Worm (Caenorhabditis elegans) whole organism, late embryonic: ENCODE results near the gene K10D11.5.
A peak's percentile ranks its signal among the peaks of the same experiment; 100 is the strongest.

Experiments used
- Y22D7AL.16 ChIP-seq: sonication (generic microtip); optimal IDR thresholded peaks from 2 replicates; lab custom pipeline; 2016; ENCODE audit warnings: missing genetic modification characterization, missing compliant biosample characterization
- ama-1 ChIP-seq: fragments of 150-350 bp; optimal IDR thresholded peaks from 2 replicates; lab custom pipeline; 2014
- ceh-14 ChIP-seq: sonication (generic microtip); optimal IDR thresholded peaks from 2 replicates; lab custom pipeline; 2016; ENCODE audit warnings: missing genotype, missing genetic modification characterization, missing compliant biosample characterization
- ceh-34 ChIP-seq: sonication (generic microtip); optimal IDR thresholded peaks from 2 replicates; lab custom pipeline; 2016; ENCODE audit warnings: mild to moderate bottlenecking, missing genetic modification characterization, missing compliant biosample characterization
- ceh-45 ChIP-seq: fragments of 200-800 bp; sonication (Bioruptor generic); IDR thresholded peaks from 2 replicates; pipeline ENCODE4 v1.3.6; 2022; ENCODE audit warnings: missing genetic modification reagents, missing genetic modification characterization, missing compliant biosample characterization
- che-1 ChIP-seq: sonication (generic microtip); optimal IDR thresholded peaks from 2 replicates; lab custom pipeline; 2016; ENCODE audit warnings: mild to moderate bottlenecking, missing genetic modification characterization, missing compliant biosample characterization
- elt-2 ChIP-seq: sonication (generic microtip); optimal IDR thresholded peaks from 2 replicates; lab custom pipeline; 2016; ENCODE audit warnings: missing genetic modification reagents, missing genetic modification characterization, missing compliant biosample characterization
- elt-4 ChIP-seq: sonication (generic microtip); optimal IDR thresholded peaks from 2 replicates; lab custom pipeline; 2016; ENCODE audit warnings: missing genetic modification characterization, missing compliant biosample characterization
- eyg-1 ChIP-seq: sonication (generic microtip); optimal IDR thresholded peaks from 2 replicates; lab custom pipeline; 2016; ENCODE audit warnings: missing genotype, missing genetic modification characterization, missing compliant biosample characterization
- fkh-10 ChIP-seq: fragments of 150-350 bp; optimal IDR thresholded peaks from 2 replicates; lab custom pipeline; 2014; ENCODE audit warnings: missing biosample characterization, missing genetic modification reagents, missing genetic modification characterization
- fkh-6 ChIP-seq: sonication (generic microtip); optimal IDR thresholded peaks from 2 replicates; lab custom pipeline; 2016; ENCODE audit warnings: missing genetic modification characterization, missing compliant biosample characterization
- hlh-13 ChIP-seq: fragments of 200-800 bp; sonication (Bioruptor generic); optimal IDR thresholded peaks from 2 replicates; lab custom pipeline; 2018; ENCODE audit warnings: mild to moderate bottlenecking, missing genetic modification characterization, missing compliant biosample characterization
- hlh-30 ChIP-seq: sonication (generic microtip); optimal IDR thresholded peaks from 2 replicates; lab custom pipeline; 2017; ENCODE audit warnings: antibody characterized with exemption, missing genetic modification characterization, missing compliant biosample characterization; ENCODE audit not compliant: insufficient read depth
- lim-6 ChIP-seq: sonication (generic microtip); optimal IDR thresholded peaks from 2 replicates; lab custom pipeline; 2016; ENCODE audit warnings: missing genetic modification characterization, missing compliant biosample characterization
- madf-2 ChIP-seq: sonication (generic microtip); optimal IDR thresholded peaks from 2 replicates; lab custom pipeline; 2017; ENCODE audit warnings: missing genetic modification characterization, missing compliant biosample characterization
- nhr-11 ChIP-seq: fragments of 150-350 bp; optimal IDR thresholded peaks from 2 replicates; lab custom pipeline; 2014; ENCODE audit warnings: missing biosample characterization, missing genetic modification characterization
- odd-2 ChIP-seq: sonication (generic microtip); optimal IDR thresholded peaks from 2 replicates; lab custom pipeline; 2017; ENCODE audit warnings: antibody characterized with exemption, mild to moderate bottlenecking, missing genetic modification characterization, missing compliant biosample characterization
- pag-3 ChIP-seq: sonication (generic microtip); optimal IDR thresholded peaks from 2 replicates; lab custom pipeline; 2016; ENCODE audit warnings: missing compliant biosample characterization, missing genetic modification characterization, borderline replicate concordance
- pat-9 ChIP-seq: fragments of 200-800 bp; sonication (Bioruptor generic); optimal IDR thresholded peaks from 2 replicates; lab custom pipeline; 2018; ENCODE audit warnings: mild to moderate bottlenecking, missing genetic modification characterization, moderate library complexity, missing compliant biosample characterization
- pax-1 ChIP-seq: fragments of 150-350 bp; optimal IDR thresholded peaks from 2 replicates; lab custom pipeline; 2014; ENCODE audit warnings: missing biosample characterization, missing genetic modification characterization
- pha-2 ChIP-seq: sonication (generic microtip); optimal IDR thresholded peaks from 2 replicates; lab custom pipeline; 2017; ENCODE audit warnings: mild to moderate bottlenecking, missing genetic modification characterization, missing compliant biosample characterization
- ref-2 ChIP-seq: sonication (generic microtip); optimal IDR thresholded peaks from 2 replicates; lab custom pipeline; 2016; ENCODE audit warnings: missing genetic modification characterization, missing compliant biosample characterization
- sdc-2 ChIP-seq: sonication (generic microtip); optimal IDR thresholded peaks from 2 replicates; lab custom pipeline; 2016; ENCODE audit warnings: missing genotype, missing genetic modification characterization, missing compliant biosample characterization
- sox-2 ChIP-seq: fragments of 200-800 bp; sonication (Bioruptor generic); IDR thresholded peaks from 2 replicates; pipeline ENCODE4 v1.3.6; 2022; ENCODE audit warnings: missing genetic modification reagents, missing genetic modification characterization, missing compliant biosample characterization
- sox-4 ChIP-seq: sonication (generic microtip); optimal IDR thresholded peaks from 2 replicates; lab custom pipeline; 2017; ENCODE audit warnings: mild to moderate bottlenecking, missing genetic modification characterization, inconsistent platforms, missing compliant biosample characterization
- syd-9 ChIP-seq: sonication (generic microtip); optimal IDR thresholded peaks from 2 replicates; lab custom pipeline; 2016; ENCODE audit warnings: mild to moderate bottlenecking, missing genetic modification characterization, moderate library complexity, missing compliant biosample characterization
- tbx-7 ChIP-seq: sonication (generic microtip); optimal IDR thresholded peaks from 2 replicates; lab custom pipeline; 2016; ENCODE audit warnings: missing genotype, missing genetic modification characterization, missing compliant biosample characterization
- ttx-3 ChIP-seq: sonication (generic microtip); optimal IDR thresholded peaks from 2 replicates; lab custom pipeline; 2016; ENCODE audit warnings: missing genetic modification reagents, missing genetic modification characterization, missing compliant biosample characterization
- unc-3 ChIP-seq, 2 experiments: fragments of 200-800 bp in 1 of 2; sonication (Bioruptor generic) in 1 of 2; sonication (generic microtip) in 1 of 2; conservative IDR thresholded peaks in 1 of 2; optimal IDR thresholded peaks in 1 of 2; 2 replicates each; pipeline versions ENCODE4 v1.3.6 to Lab custom; 2016 to 2022; ENCODE audit warnings: missing compliant biosample characterization in 2 of 2, missing genetic modification characterization in 2 of 2, missing genetic modification reagents in 1 of 2
- unc-42 ChIP-seq: sonication (generic microtip); optimal IDR thresholded peaks from 2 replicates; lab custom pipeline; 2016; ENCODE audit warnings: missing genotype, missing genetic modification characterization, missing compliant biosample characterization
- unc-55 ChIP-seq: sonication (generic microtip); optimal IDR thresholded peaks from 2 replicates; lab custom pipeline; 2017; ENCODE audit warnings: missing biosample characterization, missing genetic modification reagents, missing genetic modification characterization

The K10D11.5 gene

DNA sequence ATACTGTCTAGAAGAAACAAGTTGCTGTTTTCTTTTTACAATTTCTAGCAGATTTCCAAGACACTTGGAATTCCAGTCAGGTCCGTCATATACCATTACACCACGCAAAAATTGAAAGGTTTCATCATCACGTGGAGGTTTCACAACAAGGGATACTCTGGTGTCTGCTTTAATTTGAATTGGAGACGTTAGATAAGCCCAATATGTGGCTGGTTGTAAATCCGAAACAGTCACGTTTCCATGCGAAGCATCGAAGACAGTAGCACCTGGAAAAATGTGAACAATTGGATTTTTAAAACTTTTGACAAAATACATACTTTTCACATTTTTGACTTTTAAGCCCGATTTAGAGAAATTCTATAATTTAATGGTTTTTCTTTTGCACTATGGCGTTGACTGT, 1.0 kb downstream of the K10D11.5 start:
- TF ChIP-seq ceh-45 (GFP tag; lab: Robert Waterston, UW) (no peak), unc-3 (GFP tag; conservative IDR thresholded peaks at IDR 0.05; lab: Robert Waterston, UW) (no peak), unc-3 (tag; optimal IDR thresholded peaks at IDR 0.05; lab: Kevin White, UChicago) (no peak), ttx-3 (tag; lab: Kevin White, UChicago) (no peak), sdc-2 (no peak)

ce11 chrIV:12989355-12989754, 2.3 kb downstream of the K10D11.5 start, which contains the start of gene K10D11.6:
Gene K10D11.6, minus strand, starts transcription at chrIV:12989455.
- no peak for TF ChIP-seq hlh-30 (tag; lab: Kevin White, UChicago)
- TF ChIP-seq Y22D7AL.16 (tag; lab: Kevin White, UChicago): no peak
- no peak for TF ChIP-seq pha-2
- TF ChIP-seq sox-2 (GFP tag; lab: Robert Waterston, UW): no peak
- TF ChIP-seq fkh-6 (tag; lab: Kevin White, UChicago): no peak
- TF ChIP-seq eyg-1 (tag; lab: Kevin White, UChicago): no peak
- TF ChIP-seq ama-1 (lab: Kevin White, UChicago): no peak
- TF ChIP-seq tbx-7: no peak
- TF ChIP-seq elt-2 (tag; lab: Kevin White, UChicago): no peak
- TF ChIP-seq, all 69 proteins: peak for 0

DNA sequence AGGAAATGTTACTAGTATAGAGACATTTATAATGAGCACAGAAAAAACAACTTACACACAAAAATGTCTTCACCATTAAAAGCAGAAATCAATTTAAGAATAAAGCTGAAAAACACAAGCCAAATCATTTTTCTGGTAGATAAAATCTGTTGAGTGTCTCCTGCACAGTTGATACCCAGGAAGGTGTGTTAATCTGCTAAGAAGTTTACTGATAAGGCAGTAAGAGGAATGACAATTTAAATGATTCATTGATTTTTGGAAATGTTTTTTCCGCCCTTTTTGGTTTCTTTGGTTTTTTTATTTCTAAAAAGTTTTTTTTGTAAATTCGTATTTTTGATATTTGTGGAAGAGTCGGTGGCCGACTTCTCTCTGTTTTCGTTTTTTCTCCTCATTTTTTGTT, 5.7 kb downstream of the K10D11.5 start, which contains the start of gene K10D11.3:
K10D11.3 (minus strand) TSS at position 174 of the 400 bp plus-strand sequence.
- TF ChIP-seq elt-2 (tag; lab: Kevin White, UChicago) (peak; percentile 7), elt-4 (tag; lab: Kevin White, UChicago) (no peak)

DNA sequence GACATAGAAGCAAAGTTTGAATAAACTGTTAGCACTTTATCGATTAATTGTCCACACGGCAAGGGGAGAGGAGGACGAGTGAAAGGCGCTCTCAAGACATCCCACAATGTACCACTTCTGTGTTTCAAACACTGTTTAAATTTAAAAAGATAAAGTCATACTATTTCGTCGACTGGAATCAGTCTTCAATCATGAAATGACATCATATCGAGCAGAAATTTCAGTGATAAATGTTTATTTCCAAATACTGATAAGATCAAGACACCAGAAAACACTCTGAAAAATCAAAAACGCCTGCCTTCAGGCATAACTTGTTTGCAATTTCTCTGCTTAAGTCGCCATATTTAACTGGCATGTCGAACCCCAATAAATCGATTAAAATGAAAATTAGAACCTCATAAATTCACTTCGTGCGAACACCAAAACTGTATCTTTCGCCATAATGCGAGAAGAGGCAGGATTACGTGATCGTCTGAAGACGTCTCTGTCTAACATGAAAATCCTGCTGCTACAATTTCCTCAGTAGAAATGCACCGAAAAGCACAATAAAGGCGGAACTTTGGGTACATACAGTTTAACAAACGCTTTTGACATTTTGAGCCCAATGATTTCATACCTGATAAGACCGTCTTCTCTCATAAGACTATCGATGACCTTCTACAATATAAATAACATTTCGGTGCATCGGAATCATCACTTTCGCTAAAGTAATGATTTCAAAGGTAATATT, 13.2 kb downstream of the K10D11.5 start, which contains the start of gene K10D11.2:
K10D11.2 (plus strand) TSS at position 680 of the 730 bp plus-strand sequence.
- TF ChIP-seq sdc-2 (no peak), pag-3 (tag; lab: Kevin White, UChicago) (no peak), ref-2 (no peak), unc-55 (GFP tag; lab: Kevin White, UChicago) (no peak), elt-2 (tag; lab: Kevin White, UChicago) (peak; percentile 61), lim-6 (tag; lab: Kevin White, UChicago) (no peak), Y22D7AL.16 (tag; lab: Kevin White, UChicago) (no peak), che-1 (no peak)
- TF ChIP-seq, all 69 proteins: peak for 1

ce11 chrIV:12977650-12978049, 14.0 kb downstream of the K10D11.5 start:
- TF ChIP-seq ttx-3 (tag; lab: Kevin White, UChicago) (no peak), sox-4 (tag; lab: Kevin White, UChicago) (no peak), madf-2 (no peak), hlh-13 (no peak), nhr-11 (tag; lab: Kevin White, UChicago) (no peak), pat-9 (no peak), ceh-34 (tag; lab: Kevin White, UChicago) (no peak), pax-1 (tag; lab: Kevin White, UChicago) (no peak), syd-9 (tag; lab: Kevin White, UChicago) (no peak), ceh-14 (no peak), odd-2 (tag; lab: Kevin White, UChicago) (no peak)

- TF ChIP-seq elt-2 (tag; lab: Kevin White, UChicago) (no peak), fkh-10 (GFP tag; lab: Kevin White, UChicago) (no peak), unc-55 (GFP tag; lab: Kevin White, UChicago) (no peak), ama-1 (lab: Kevin White, UChicago) (no peak), tbx-7 (no peak), unc-42 (tag; lab: Kevin White, UChicago) (no peak)
These were observed 15.7 kb downstream of the K10D11.5 start, which contains the start of gene dod-17 for ce11 chrIV:12975981-12976380. Gene dod-17, plus strand, starts transcription at chrIV:12976303.
